Fruit fly (Drosophila melanogaster): ENCODE data around the gene rod.

rod gene

DNA sequence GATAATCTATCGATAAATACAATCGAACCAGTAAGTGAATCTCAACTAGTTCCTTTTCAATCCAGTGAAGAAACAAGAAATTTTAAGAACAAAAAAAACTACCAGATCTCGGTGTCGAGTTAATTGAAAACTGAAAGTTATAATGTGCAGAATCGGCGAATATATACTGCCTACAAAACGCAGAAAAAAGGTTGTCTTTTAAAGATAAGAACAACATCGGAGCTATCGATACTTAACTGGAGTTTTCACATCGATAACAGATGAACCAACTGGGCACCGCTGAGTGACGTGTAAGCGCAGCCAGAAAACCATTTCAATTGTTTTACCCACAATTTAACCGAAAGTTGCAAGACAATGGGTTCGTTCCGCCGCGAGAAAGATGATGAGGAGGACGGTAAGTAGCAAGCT, 8.9 kb upstream of the rod start, which contains the start of gene gammaCOP (continued):
- TF ChIP-seq ato (GFP tag; IDR thresholded peaks at IDR 0.05; ENCODE audit: partially characterized antibody): peak; percentile 76
- TF ChIP-seq bbx (GFP tag; IDR thresholded peaks at IDR 0.05; ENCODE audit: partially characterized antibody): peak; percentile 81
- TF ChIP-seq tna (GFP tag; IDR thresholded peaks at IDR 0.05; ENCODE audit: partially characterized antibody): peak; percentile 91
- TF ChIP-seq dpn (GFP tag; optimal IDR thresholded peaks at IDR 0.05): peak in 1 of 2 experiments; percentile 9
- TF ChIP-seq CG13624 (GFP tag; optimal IDR thresholded peaks at IDR 0.05): peak; percentile 55
- peak; percentile 78; the same call in 2 of the 3 replicates for TF ChIP-seq CG6791 (GFP tag; IDR thresholded peaks at IDR 0.05; ENCODE audit: partially characterized antibody)
- peak; percentile 43 for TF ChIP-seq Ets97D (GFP tag; optimal IDR thresholded peaks at IDR 0.05)
- TF ChIP-seq kay (GFP tag; optimal IDR thresholded peaks at IDR 0.05): peak; percentile 34
- TF ChIP-seq Dll (GFP tag; IDR thresholded peaks at IDR 0.05; ENCODE audit: partially characterized antibody): peak; percentile 98
- no peak for TF ChIP-seq CG18599 (GFP tag; optimal IDR thresholded peaks at IDR 0.05)
- TF ChIP-seq E2f2 (GFP tag; IDR thresholded peaks at IDR 0.05): peak; percentile 91
- peak; percentile 28 for TF ChIP-seq gfzf (GFP tag; optimal IDR thresholded peaks at IDR 0.05)
- TF ChIP-seq HLH4C (GFP tag; IDR thresholded peaks at IDR 0.05; ENCODE audit: partially characterized antibody): peak; percentile 92
- TF ChIP-seq BEAF-32 (GFP tag; optimal IDR thresholded peaks at IDR 0.05): peak; percentile 87
- TF ChIP-seq CG4617 (GFP tag; optimal IDR thresholded peaks at IDR 0.05; ENCODE audit: borderline replicate concordance): peak; percentile 42
- no peak for TF ChIP-seq CG4328 (GFP tag; optimal IDR thresholded peaks at IDR 0.05)
- no peak for TF ChIP-seq Adf1 (GFP tag; IDR thresholded peaks at IDR 0.05)
- TF ChIP-seq nerfin-2 (GFP tag; IDR thresholded peaks at IDR 0.05; ENCODE audit: partially characterized antibody): peak; percentile 79
- TF ChIP-seq CG4424 (GFP tag; optimal IDR thresholded peaks at IDR 0.05): peak; percentile 10
- TF ChIP-seq Myb (GFP tag; optimal IDR thresholded peaks at IDR 0.05): peak; percentile 37
- peak; percentile 15 for TF ChIP-seq ems (GFP tag; optimal IDR thresholded peaks at IDR 0.05)
- peak; percentile 53 for TF ChIP-seq sens (GFP tag)
- peak; percentile 17 for TF ChIP-seq HmgD (GFP tag; optimal IDR thresholded peaks at IDR 0.05)
- peak; percentile 69; the same call in 1 of the 3 replicates for TF ChIP-seq CG7963 (GFP tag; IDR thresholded peaks at IDR 0.05; ENCODE audit: partially characterized antibody)
- peak; percentile 89 for TF ChIP-seq CG2116 (GFP tag; optimal IDR thresholded peaks at IDR 0.05)
- TF ChIP-seq Drgx (GFP tag; IDR thresholded peaks at IDR 0.05): no peak
- peak; percentile 16 for TF ChIP-seq Spps (tag; optimal IDR thresholded peaks at IDR 0.05)
- TF ChIP-seq gcm (GFP tag; optimal IDR thresholded peaks at IDR 0.05): peak; percentile 15
- TF ChIP-seq inv (GFP tag; IDR thresholded peaks at IDR 0.05; ENCODE audit: partially characterized antibody): peak; percentile 85
- peak; percentile 30 for TF ChIP-seq p53 (GFP tag; optimal IDR thresholded peaks at IDR 0.05)
- peak; percentile 77 for TF ChIP-seq Xbp1 (GFP tag; optimal IDR thresholded peaks at IDR 0.05)
- no peak for TF ChIP-seq CG16779 (GFP tag; IDR thresholded peaks at IDR 0.05)
- TF ChIP-seq crp (GFP tag; optimal IDR thresholded peaks at IDR 0.05): no peak
- peak; percentile 87 for TF ChIP-seq Dp (GFP tag; optimal IDR thresholded peaks at IDR 0.05)
- peak; percentile 75; the same call in 1 of the 3 replicates for TF ChIP-seq Opbp (GFP tag; IDR thresholded peaks at IDR 0.05; ENCODE audit: partially characterized antibody)
- peak; percentile 5 for TF ChIP-seq eyg (GFP tag; optimal IDR thresholded peaks at IDR 0.05)
- peak; percentile 36 for TF ChIP-seq CG2712 (tag; optimal IDR thresholded peaks at IDR 0.05)
- no peak for TF ChIP-seq maf-S (GFP tag; optimal IDR thresholded peaks at IDR 0.05)
- TF ChIP-seq CG4360 (GFP tag; IDR thresholded peaks at IDR 0.05): no peak
- TF ChIP-seq row (GFP tag; IDR thresholded peaks at IDR 0.05): peak; percentile 52
- TF ChIP-seq Bgb (GFP tag; IDR thresholded peaks at IDR 0.05; ENCODE audit: partially characterized antibody): peak; percentile 85
- TF ChIP-seq CG14710 (tag; optimal IDR thresholded peaks at IDR 0.05): peak; percentile 50
- no peak for TF ChIP-seq tin (GFP tag; optimal IDR thresholded peaks at IDR 0.05)
- TF ChIP-seq lbe (GFP tag; optimal IDR thresholded peaks at IDR 0.05): peak; percentile 11
- TF ChIP-seq Dref (GFP tag; IDR thresholded peaks at IDR 0.05): peak; percentile 78; the same call in 1 of the 2 replicates
- TF ChIP-seq Pdp1 (GFP tag; optimal IDR thresholded peaks at IDR 0.05): peak in 1 of 2 experiments; percentile 40
- TF ChIP-seq CG17328 (GFP tag; IDR thresholded peaks at IDR 0.05): no peak
- TF ChIP-seq CG9727 (GFP tag; optimal IDR thresholded peaks at IDR 0.05): peak; percentile 9
- peak; percentile 2 for TF ChIP-seq zfh2 (GFP tag; optimal IDR thresholded peaks at IDR 0.05)

All from whole organism, embryonic.